Fruit fly (Drosophila melanogaster): ENCODE results near the gene CG13933.

DNA sequence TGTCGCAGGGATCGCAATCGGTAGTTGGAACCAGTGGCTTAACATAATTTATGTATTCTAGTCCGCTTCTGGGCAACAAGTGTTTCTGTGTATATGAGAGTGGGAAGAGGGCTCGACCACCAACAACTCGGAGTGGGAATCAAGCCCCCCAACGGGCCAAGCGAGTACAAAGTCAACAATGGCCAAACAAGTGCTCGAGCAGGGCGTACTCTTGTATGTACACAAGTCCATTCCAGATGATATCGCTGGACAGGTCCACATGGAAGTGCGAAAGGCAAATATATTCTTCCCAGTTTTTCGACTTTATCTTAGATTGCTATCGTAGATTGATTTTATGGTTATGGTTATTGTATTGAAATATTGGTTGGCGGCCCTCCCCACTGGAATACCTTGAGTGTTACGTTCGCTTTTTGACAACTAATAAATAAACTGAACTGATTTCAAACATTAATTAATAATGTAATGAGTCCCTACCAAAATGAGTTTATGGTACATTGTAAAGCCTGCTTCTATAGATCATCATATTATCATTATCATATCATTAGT, 32.3 kb downstream of the CG13933 start:
- TF ChIP-seq CG3032 (tag; optimal IDR thresholded peaks at IDR 0.05) (no peak), esn (GFP tag; optimal IDR thresholded peaks at IDR 0.05) (no peak), CG15336 (GFP tag; IDR thresholded peaks at IDR 0.05) (no peak), lz (GFP tag; optimal IDR thresholded peaks at IDR 0.05) (no peak), CG1621 (tag; optimal IDR thresholded peaks at IDR 0.05) (no peak), CG6276 (GFP tag; optimal IDR thresholded peaks at IDR 0.05) (no peak), ss (GFP tag; optimal IDR thresholded peaks at IDR 0.05) (no peak), Ets96B (tag; optimal IDR thresholded peaks at IDR 0.05) (no peak), CG4318 (GFP tag; optimal IDR thresholded peaks at IDR 0.05) (no peak), CG7368 (GFP tag; optimal IDR thresholded peaks at IDR 0.05) (no peak), Eip93F (GFP tag; optimal IDR thresholded peaks at IDR 0.05) (no peak), pdm3 (GFP tag; optimal IDR thresholded peaks at IDR 0.05) (no peak), Hr4 (GFP tag; optimal IDR thresholded peaks at IDR 0.05) (no peak)
